Fruit fly (Drosophila melanogaster) whole organism: ENCODE data around the gene nop5.

Source experiments
- CG8478 ChIP-seq: fragments of >200 bp; optimal IDR thresholded peaks from 2 replicates; lab custom pipeline; 2018; ENCODE audit warnings: inconsistent platforms
- Dll ChIP-seq: fragments of >200 bp; optimal IDR thresholded peaks from 2 replicates; lab custom pipeline; 2017
- EcR ChIP-seq, 2 experiments: fragments of >200 bp; optimal IDR thresholded peaks; 2 replicates each; lab custom pipeline; 2017; ENCODE audit warnings: missing biosample characterization in 2 of 2, missing genetic modification characterization in 2 of 2, missing genetic modification reagents in 2 of 2
- pan ChIP-seq: fragments of >200 bp; optimal IDR thresholded peaks from 2 replicates; lab custom pipeline; 2017
- psq ChIP-seq: fragments of >200 bp; optimal IDR thresholded peaks from 2 replicates; lab custom pipeline; 2017
- usp ChIP-seq: fragments of >200 bp; optimal IDR thresholded peaks from 2 replicates; lab custom pipeline; 2017; ENCODE audit warnings: missing biosample characterization, missing genetic modification characterization, mixed read lengths

- TF ChIP-seq pan (lab: Kevin White, UChicago) (no peak), psq (lab: Kevin White, UChicago) (no peak), usp (GFP tag; lab: Kevin White, UChicago) (no peak), EcR (GFP tag; optimal IDR thresholded peaks at IDR 0.05; lab: Kevin White, UChicago) (no peak), CG8478 (lab: Kevin White, UChicago) (no peak), Dll (no peak)
These were observed 31.6 kb upstream of the nop5 start, which contains the start of the genes Gas41 and SA1 for dm6 chr2L:6950096-6950495.
